Fruit fly (Drosophila melanogaster) whole organism, embryonic: ENCODE data around the gene Muted.

ENCODE experiments used
- Antp ChIP-seq: fragments of 200-800 bp; sonication (Bioruptor generic); optimal IDR thresholded peaks from 3 replicates; lab custom pipeline; 2016; ENCODE audit warnings: missing biosample characterization, missing genetic modification characterization
- BtbVII ChIP-seq: fragments of 200-800 bp; sonication (Bioruptor generic); optimal IDR thresholded peaks from 3 replicates; lab custom pipeline; 2017; ENCODE audit warnings: missing biosample characterization, mild to moderate bottlenecking, missing genetic modification characterization
- C15 ChIP-seq: fragments of 200-800 bp; sonication (Bioruptor generic); IDR thresholded peaks from 3 replicates; pipeline ENCODE4 v1.3.6; 2022; ENCODE audit warnings: missing biosample characterization, missing genetic modification characterization
- CG13624 ChIP-seq: fragments of 200-800 bp; sonication (Bioruptor generic); optimal IDR thresholded peaks from 2 replicates; lab custom pipeline; 2016; ENCODE audit warnings: missing biosample characterization, missing genetic modification characterization
- CG13775 ChIP-seq: fragments of 200-800 bp; sonication (Bioruptor generic); optimal IDR thresholded peaks from 3 replicates; lab custom pipeline; 2017; ENCODE audit warnings: missing biosample characterization, mild to moderate bottlenecking, missing genetic modification characterization
- CG1529 ChIP-seq: fragments of 200-800 bp; sonication (Bioruptor generic); optimal IDR thresholded peaks from 3 replicates; lab custom pipeline; 2018; ENCODE audit warnings: missing biosample characterization, missing genetic modification characterization
- CG1602 ChIP-seq: fragments of 200-800 bp; sonication (Bioruptor generic); optimal IDR thresholded peaks from 3 replicates; lab custom pipeline; 2016; ENCODE audit warnings: missing biosample characterization, missing genetic modification characterization
- CG1647 ChIP-seq: fragments of 200-800 bp; sonication (Bioruptor generic); optimal IDR thresholded peaks from 3 replicates; lab custom pipeline; 2016; ENCODE audit warnings: missing biosample characterization, missing genetic modification characterization
- CG2116 ChIP-seq: fragments of 200-800 bp; sonication (Bioruptor generic); optimal IDR thresholded peaks from 3 replicates; lab custom pipeline; 2018; ENCODE audit warnings: missing biosample characterization, mild to moderate bottlenecking, missing genetic modification characterization
- CG31365 ChIP-seq: fragments of 200-800 bp; sonication (Bioruptor generic); optimal IDR thresholded peaks from 2 replicates; lab custom pipeline; 2018; ENCODE audit warnings: missing biosample characterization, mild to moderate bottlenecking, missing genetic modification characterization
- CG4707 ChIP-seq: fragments of 200-800 bp; sonication (Bioruptor generic); optimal IDR thresholded peaks from 2 replicates; lab custom pipeline; 2018; ENCODE audit warnings: missing biosample characterization, mild to moderate bottlenecking, missing genetic modification characterization, moderate library complexity
- CG5953 ChIP-seq: fragments of 200-800 bp; sonication (Bioruptor generic); IDR thresholded peaks from 2 replicates; pipeline ENCODE4 v1.3.6; 2022; ENCODE audit warnings: missing biosample characterization, missing genetic modification characterization
- CG6765 ChIP-seq: fragments of 200-800 bp; sonication (Bioruptor generic); optimal IDR thresholded peaks from 3 replicates; lab custom pipeline; 2017; ENCODE audit warnings: missing biosample characterization, mild to moderate bottlenecking, missing genetic modification characterization
- CG7963 ChIP-seq: fragments of 200-800 bp; sonication (Bioruptor generic); IDR thresholded peaks from 3 replicates; pipeline ENCODE4 v1.3.6; 2022; ENCODE audit warnings: missing biosample characterization, missing genetic modification characterization; ENCODE audit not compliant: partially characterized antibody
- CG8765 ChIP-seq: fragments of 200-800 bp; sonication (Bioruptor generic); IDR thresholded peaks from 2 replicates; pipeline ENCODE4 v1.3.6; 2022; ENCODE audit warnings: missing biosample characterization, missing genetic modification characterization
- CG9437 ChIP-seq: fragments of 200-800 bp; sonication (Bioruptor generic); optimal IDR thresholded peaks from 2 replicates; lab custom pipeline; 2018; ENCODE audit warnings: missing biosample characterization, mild to moderate bottlenecking, missing genetic modification characterization
- Doc3 ChIP-seq: fragments of 200-800 bp; sonication (Bioruptor generic); IDR thresholded peaks from 3 replicates; pipeline ENCODE4 v1.3.6; 2022; ENCODE audit warnings: missing biosample characterization, missing genetic modification characterization; ENCODE audit not compliant: partially characterized antibody
- Elba2 ChIP-seq: fragments of 200-800 bp; sonication (Bioruptor generic); optimal IDR thresholded peaks from 3 replicates; lab custom pipeline; 2016; ENCODE audit warnings: missing biosample characterization, missing genetic modification characterization
- HLH4C ChIP-seq: fragments of 200-800 bp; sonication (Bioruptor generic); IDR thresholded peaks from 3 replicates; pipeline ENCODE4 v1.3.6; 2022; ENCODE audit warnings: missing biosample characterization, missing genetic modification characterization; ENCODE audit not compliant: partially characterized antibody
- Max ChIP-seq: fragments of 200-800 bp; sonication (Bioruptor generic); optimal IDR thresholded peaks from 2 replicates; lab custom pipeline; 2016; ENCODE audit warnings: missing biosample characterization, mild to moderate bottlenecking, missing genetic modification characterization
- Mrtf ChIP-seq: fragments of 200-800 bp; sonication (Bioruptor generic); IDR thresholded peaks from 3 replicates; pipeline ENCODE4 v1.3.6; 2022; ENCODE audit warnings: missing biosample characterization, missing genetic modification characterization
- Nf-YA ChIP-seq: fragments of 200-800 bp; sonication (Bioruptor generic); IDR thresholded peaks from 2 replicates; pipeline ENCODE4 v1.3.6; 2022; ENCODE audit warnings: missing biosample characterization, missing genetic modification characterization
- Nf-YC ChIP-seq: fragments of 200-800 bp; optimal IDR thresholded peaks from 3 replicates; lab custom pipeline; 2019; ENCODE audit warnings: missing biosample characterization, mild to moderate bottlenecking, missing genetic modification characterization, moderate library complexity
- Sry-δ ChIP-seq: fragments of 200-800 bp; sonication (Bioruptor generic); optimal IDR thresholded peaks from 2 replicates; lab custom pipeline; 2016; ENCODE audit warnings: missing biosample characterization, missing genetic modification characterization
- Ssrp ChIP-seq: fragments of 200-800 bp; sonication (Bioruptor generic); optimal IDR thresholded peaks from 2 replicates; lab custom pipeline; 2018; ENCODE audit warnings: missing biosample characterization, mild to moderate bottlenecking, missing genetic modification characterization, moderate library complexity
- Xbp1 ChIP-seq: fragments of 200-800 bp; sonication (Bioruptor generic); optimal IDR thresholded peaks from 3 replicates; lab custom pipeline; 2016; ENCODE audit warnings: missing biosample characterization, mild to moderate bottlenecking, missing genetic modification characterization
- YL-1 ChIP-seq: fragments of 200-800 bp; sonication (Bioruptor generic); optimal IDR thresholded peaks from 3 replicates; lab custom pipeline; 2017; ENCODE audit warnings: missing biosample characterization, mild to moderate bottlenecking, missing genetic modification characterization
- dm ChIP-seq: fragments of 200-800 bp; sonication (Bioruptor generic); optimal IDR thresholded peaks from 3 replicates; lab custom pipeline; 2016; ENCODE audit warnings: missing biosample characterization, missing genetic modification characterization
- dpn ChIP-seq, 2 experiments: fragments of 200-800 bp; sonication (Bioruptor generic); optimal IDR thresholded peaks; 3 replicates each; lab custom pipeline; 2016; ENCODE audit warnings: missing biosample characterization in 2 of 2, missing genetic modification characterization in 2 of 2
- ems ChIP-seq: fragments of 200-800 bp; sonication (Bioruptor generic); optimal IDR thresholded peaks from 3 replicates; lab custom pipeline; 2016; ENCODE audit warnings: missing biosample characterization, missing genetic modification characterization
- en ChIP-seq: fragments of 200-800 bp; sonication (Bioruptor generic); optimal IDR thresholded peaks from 2 replicates; lab custom pipeline; 2016; ENCODE audit warnings: missing biosample characterization, missing genetic modification characterization
- eyg ChIP-seq: fragments of 200-800 bp; sonication (Bioruptor generic); optimal IDR thresholded peaks from 3 replicates; lab custom pipeline; 2016; ENCODE audit warnings: missing biosample characterization, missing genetic modification characterization
- ind ChIP-seq: fragments of 200-800 bp; sonication (Bioruptor generic); optimal IDR thresholded peaks from 3 replicates; lab custom pipeline; 2016; ENCODE audit warnings: missing biosample characterization, missing genetic modification characterization
- inv ChIP-seq: fragments of 200-800 bp; sonication (Bioruptor generic); IDR thresholded peaks from 2 replicates; pipeline ENCODE4 v1.3.6; 2022; ENCODE audit warnings: missing biosample characterization, missing genetic modification characterization; ENCODE audit not compliant: partially characterized antibody
- klu ChIP-seq: fragments of 200-800 bp; sonication (Bioruptor generic); IDR thresholded peaks from 2 replicates; pipeline ENCODE4 v1.3.6; 2022; ENCODE audit warnings: missing biosample characterization, missing genetic modification characterization
- lab ChIP-seq: fragments of 200-800 bp; sonication (Bioruptor generic); optimal IDR thresholded peaks from 3 replicates; lab custom pipeline; 2017; ENCODE audit warnings: missing biosample characterization, missing genetic modification characterization, mild to moderate bottlenecking, moderate library complexity, missing genetic modification reagents
- lov ChIP-seq, 2 experiments: fragments of 200-800 bp in 1 of 2; fragments of >200 bp in 1 of 2; sonication (Bioruptor generic) in 1 of 2; IDR thresholded peaks in 1 of 2; optimal IDR thresholded peaks in 1 of 2; 2 replicates in 1 of 2; 3 replicates in 1 of 2; pipeline versions ENCODE4 v1.3.6 to Lab custom; 2017 to 2022; ENCODE audit warnings: missing biosample characterization in 1 of 2, missing genetic modification characterization in 1 of 2
- oc ChIP-seq: fragments of 200-800 bp; sonication (Bioruptor generic); optimal IDR thresholded peaks from 2 replicates; lab custom pipeline; 2018; ENCODE audit warnings: missing biosample characterization, mild to moderate bottlenecking, missing genetic modification characterization, moderate library complexity
- phol ChIP-seq: fragments of 200-800 bp; sonication (Bioruptor generic); optimal IDR thresholded peaks from 3 replicates; lab custom pipeline; 2018; ENCODE audit warnings: missing biosample characterization, mild to moderate bottlenecking, missing genetic modification characterization, moderate library complexity
- sd ChIP-seq: fragments of 200-800 bp; sonication (Bioruptor generic); optimal IDR thresholded peaks from 3 replicates; lab custom pipeline; 2018; ENCODE audit warnings: missing biosample characterization, mild to moderate bottlenecking, missing genetic modification characterization, moderate library complexity
- sr ChIP-seq: fragments of 200-800 bp; sonication (Bioruptor generic); IDR thresholded peaks from 3 replicates; pipeline ENCODE4 v1.3.6; 2022; ENCODE audit warnings: missing biosample characterization, missing genetic modification characterization
- stwl ChIP-seq: fragments of 200-800 bp; sonication (Bioruptor generic); optimal IDR thresholded peaks from 3 replicates; lab custom pipeline; 2018; ENCODE audit warnings: missing biosample characterization, mild to moderate bottlenecking, missing genetic modification characterization, moderate library complexity
- sug ChIP-seq: fragments of 200-800 bp; optimal IDR thresholded peaks from 2 replicates; lab custom pipeline; 2019; ENCODE audit warnings: missing biosample characterization, mild to moderate bottlenecking, missing genetic modification characterization, moderate library complexity
- tna ChIP-seq: fragments of 200-800 bp; sonication (Bioruptor generic); IDR thresholded peaks from 2 replicates; pipeline ENCODE4 v1.3.6; 2022; ENCODE audit warnings: missing biosample characterization, missing genetic modification characterization; ENCODE audit not compliant: partially characterized antibody
- trh ChIP-seq: fragments of 200-800 bp; sonication (Bioruptor generic); optimal IDR thresholded peaks from 2 replicates; lab custom pipeline; 2016; ENCODE audit warnings: missing biosample characterization, missing genetic modification characterization
- vvl ChIP-seq: fragments of 200-800 bp; sonication (Bioruptor generic); IDR thresholded peaks from 2 replicates; pipeline ENCODE4 v1.3.6; 2022; ENCODE audit warnings: missing biosample characterization, missing genetic modification characterization
- wdn ChIP-seq: fragments of 200-800 bp; sonication (Bioruptor generic); IDR thresholded peaks from 2 replicates; pipeline ENCODE4 v1.3.6; 2022; ENCODE audit warnings: missing biosample characterization, missing genetic modification characterization
- wek ChIP-seq: fragments of 200-800 bp; sonication (Bioruptor generic); optimal IDR thresholded peaks from 3 replicates; lab custom pipeline; 2018; ENCODE audit warnings: missing biosample characterization, mild to moderate bottlenecking, missing genetic modification characterization, moderate library complexity
- z ChIP-seq: fragments of 200-800 bp; sonication (Bioruptor generic); IDR thresholded peaks from 3 replicates; pipeline ENCODE4 v1.3.6; 2022; ENCODE audit warnings: missing biosample characterization, missing genetic modification characterization

Muted gene

dm6 chr3R:22368077-22368776, 5.8 kb downstream of the Muted start (continued):
- TF ChIP-seq phol (tag; lab: Kevin White, UChicago) = no peak
- no peak for TF ChIP-seq vvl
- no peak for TF ChIP-seq CG31365 (tag; lab: Kevin White, UChicago)
- TF ChIP-seq CG7963 (GFP tag; lab: Robert Waterston, UW) = no peak
- no peak for TF ChIP-seq Xbp1 (GFP tag; lab: Kevin White, UChicago)
- TF ChIP-seq CG8765 (GFP tag; lab: Robert Waterston, UW) = no peak
- TF ChIP-seq sug (tag; lab: Kevin White, UChicago) = no peak
- no peak for TF ChIP-seq CG9437 (GFP tag; lab: Kevin White, UChicago)
- TF ChIP-seq lov (optimal IDR thresholded peaks at IDR 0.05; lab: Kevin White, UChicago) = no peak
- TF ChIP-seq lov (GFP tag; IDR thresholded peaks at IDR 0.05; lab: Robert Waterston, UW) = no peak
- no peak; the same call in 2 of the 3 replicates for TF ChIP-seq Mrtf (GFP tag; lab: Robert Waterston, UW)
- no peak for TF ChIP-seq stwl (tag; lab: Kevin White, UChicago)
- TF ChIP-seq oc = peak; percentile 72
- TF ChIP-seq CG2116 (GFP tag; lab: Kevin White, UChicago) = no peak
- peak; percentile 83 for TF ChIP-seq sd (tag; lab: Kevin White, UChicago)
- no peak for TF ChIP-seq CG1529 (GFP tag; lab: Kevin White, UChicago)
- TF ChIP-seq eyg = no peak
- no peak for TF ChIP-seq CG1647 (GFP tag; lab: Kevin White, UChicago)
- no peak for TF ChIP-seq sr
- no peak for TF ChIP-seq CG13624 (GFP tag; lab: Kevin White, UChicago)
- TF ChIP-seq ems (GFP tag; lab: Kevin White, UChicago) = no peak
- no peak for TF ChIP-seq CG1602 (GFP tag; lab: Kevin White, UChicago)
- TF ChIP-seq ind (GFP tag; lab: Kevin White, UChicago) = no peak
- TF ChIP-seq tna = peak; percentile 65; the same call in 1 of the 2 replicates
- no peak for TF ChIP-seq C15 (GFP tag; lab: Robert Waterston, UW)
- TF ChIP-seq Sry-δ = no peak
- TF ChIP-seq CG6765 (GFP tag; lab: Kevin White, UChicago) = no peak
- no peak for TF ChIP-seq lab (GFP tag; lab: Kevin White, UChicago)
- TF ChIP-seq YL-1 (GFP tag; lab: Kevin White, UChicago) = no peak
- no peak for TF ChIP-seq Ssrp (tag; lab: Kevin White, UChicago)
- no peak for TF ChIP-seq klu (GFP tag; lab: Robert Waterston, UW)
- no peak for TF ChIP-seq wdn (GFP tag; lab: Robert Waterston, UW)
- TF ChIP-seq trh (GFP tag; lab: Kevin White, UChicago) = no peak
- no peak for TF ChIP-seq Elba2 (GFP tag; lab: Kevin White, UChicago)
- TF ChIP-seq z (GFP tag; lab: Robert Waterston, UW) = no peak
- TF ChIP-seq Nf-YC (tag; lab: Kevin White, UChicago) = peak; percentile 9
- TF ChIP-seq Doc3 (GFP tag; lab: Robert Waterston, UW) = peak; percentile 40; the same call in 1 of the 3 replicates
- TF ChIP-seq CG5953 = no peak
- no peak for TF ChIP-seq Max (GFP tag; lab: Kevin White, UChicago)
- TF ChIP-seq BtbVII = no peak
- peak; percentile 37; the same call in 2 of the 3 replicates for TF ChIP-seq HLH4C (GFP tag; lab: Robert Waterston, UW)
- no peak for TF ChIP-seq CG13775 (GFP tag; lab: Kevin White, UChicago)
- no peak for TF ChIP-seq inv
- TF ChIP-seq dm (GFP tag; lab: Kevin White, UChicago) = no peak
- TF ChIP-seq Nf-YA (GFP tag; lab: Robert Waterston, UW) = no peak
- no peak for TF ChIP-seq wek (GFP tag; lab: Kevin White, UChicago)
- TF ChIP-seq CG4707 = peak; percentile 97
- no peak for TF ChIP-seq en (GFP tag; lab: Kevin White, UChicago)
- no peak for TF ChIP-seq Antp (GFP tag; lab: Kevin White, UChicago)
- TF ChIP-seq dpn (GFP tag; optimal IDR thresholded peaks at IDR 0.05; lab: Kevin White, UChicago) = no peak
